Worm (Caenorhabditis elegans) whole organism, dauer: ENCODE measurements around the gene grd-4.
"Not testable (repeated sequence)": the region's sequence is repeated elsewhere in the genome, so short reads cannot be mapped to it uniquely, and the experiment has no call there.

Source experiments
- unc-62 ChIP-seq: sonication (generic microtip); optimal IDR thresholded peaks from 2 replicates; lab custom pipeline; 2017; ENCODE audit warnings: missing biosample characterization, missing genetic modification reagents, missing genetic modification characterization

Gene grd-4

DNA sequence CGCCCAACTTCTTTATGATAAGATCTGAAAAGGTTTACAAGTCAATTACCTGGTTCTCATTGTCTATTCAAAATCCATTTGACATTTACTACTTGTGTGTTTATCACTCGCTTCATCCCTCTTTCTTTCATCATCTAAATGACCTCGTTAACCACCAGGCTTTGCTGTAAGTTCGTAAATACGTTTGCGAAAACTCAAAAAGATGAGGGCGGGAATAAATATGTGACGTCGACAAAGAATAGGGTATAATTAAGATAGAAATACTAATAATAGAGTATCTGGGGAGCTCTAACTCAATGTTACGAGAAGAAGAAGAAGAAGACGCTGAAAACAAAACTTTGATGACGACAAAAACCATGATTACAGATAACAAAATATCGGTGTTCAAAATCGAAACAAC lies 11.6 kb upstream of the grd-4 start:
- TF ChIP-seq unc-62 (GFP tag; lab: Kevin White, UChicago), result no peak

DNA sequence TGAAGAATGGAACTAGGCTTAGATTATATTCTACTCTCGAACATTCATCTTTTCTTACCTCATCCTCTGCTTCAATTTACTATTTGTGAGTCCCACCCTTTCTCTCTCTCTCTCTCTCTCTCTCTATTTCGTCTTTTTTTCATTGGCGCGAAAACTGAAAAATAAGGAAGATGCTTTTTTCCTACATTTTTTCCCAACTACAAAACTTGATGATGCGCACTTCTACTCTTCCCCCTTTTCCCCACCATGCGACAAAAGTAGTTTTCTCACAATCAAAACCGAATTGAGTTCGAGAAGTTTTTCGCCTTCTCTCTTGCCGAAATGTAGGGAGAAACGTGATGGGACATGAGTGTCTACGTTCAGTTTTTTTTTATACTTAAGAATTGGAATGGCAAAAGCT lies 11.1 kb upstream of the grd-4 start:
- TF ChIP-seq unc-62 (GFP tag; lab: Kevin White, UChicago), result no peak

DNA sequence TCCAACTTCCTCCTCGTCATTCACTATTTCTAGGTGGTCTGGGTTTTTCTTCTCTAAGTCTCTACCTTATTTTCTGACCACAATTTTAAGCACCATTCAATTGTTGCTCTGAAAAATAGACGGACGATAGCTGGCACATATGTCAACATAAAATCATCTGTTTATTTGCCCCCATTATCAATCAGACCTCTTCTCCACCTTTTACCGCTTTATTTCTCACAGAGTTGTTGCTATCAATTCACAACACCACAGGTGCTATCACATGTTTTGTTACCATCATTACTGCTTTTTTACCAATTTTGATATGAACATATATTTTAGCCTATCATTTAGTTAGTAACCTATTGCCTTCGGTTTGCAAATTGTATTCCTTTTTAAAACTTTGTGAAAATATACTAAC lies 8.3 kb upstream of the grd-4 start:
- TF ChIP-seq unc-62 (GFP tag; lab: Kevin White, UChicago), result no peak

DNA sequence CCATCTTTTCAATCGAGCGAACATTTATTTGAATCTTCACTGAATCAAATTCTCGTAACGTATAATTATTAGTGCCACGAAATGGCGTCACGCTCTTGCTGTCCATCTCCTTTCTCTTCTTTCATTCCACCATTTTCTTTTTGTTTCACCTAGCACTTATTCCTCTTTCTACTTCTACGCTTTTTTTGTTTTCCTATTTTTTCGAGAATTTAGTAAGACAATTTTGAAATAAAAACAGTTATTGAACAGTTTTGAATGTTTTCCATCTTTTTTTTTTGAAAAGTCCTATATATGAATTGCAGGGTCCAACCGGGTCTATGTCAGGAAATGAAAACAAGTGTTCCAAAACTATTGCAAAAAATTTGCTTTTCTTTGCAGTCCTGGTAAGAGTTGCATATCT lies 6.0 kb upstream of the grd-4 start, which contains the start of gene T01B10.5:
TSS of gene T01B10.5 (plus strand) at position 301 of the 400 bp plus-strand sequence.
- no peak for TF ChIP-seq unc-62 (GFP tag; lab: Kevin White, UChicago)

DNA sequence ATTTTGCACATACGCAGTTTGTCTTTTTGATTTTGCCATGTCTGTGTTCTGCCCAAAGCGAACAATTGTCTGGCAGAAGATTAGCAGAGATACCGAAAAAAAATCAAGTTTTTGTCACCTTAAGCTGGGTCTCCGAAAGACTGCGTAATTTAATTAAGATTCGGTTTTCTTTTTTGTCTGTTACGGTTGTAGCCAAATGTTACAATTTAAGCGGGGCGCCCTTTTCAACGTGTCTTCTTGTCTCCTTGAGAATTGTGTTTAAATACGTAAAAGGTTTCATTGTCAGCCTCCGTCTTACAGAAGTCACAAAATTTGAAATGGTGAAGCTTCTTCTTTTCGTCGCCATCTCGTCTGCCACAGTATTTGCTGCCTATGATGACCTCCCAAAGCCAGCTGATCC lies 1.3 kb upstream of the grd-4 start, which contains the start of gene grd-14:
TSS of gene grd-14 (plus strand) at position 301 of the 400 bp plus-strand sequence.
- no peak for TF ChIP-seq unc-62 (GFP tag; lab: Kevin White, UChicago)

DNA sequence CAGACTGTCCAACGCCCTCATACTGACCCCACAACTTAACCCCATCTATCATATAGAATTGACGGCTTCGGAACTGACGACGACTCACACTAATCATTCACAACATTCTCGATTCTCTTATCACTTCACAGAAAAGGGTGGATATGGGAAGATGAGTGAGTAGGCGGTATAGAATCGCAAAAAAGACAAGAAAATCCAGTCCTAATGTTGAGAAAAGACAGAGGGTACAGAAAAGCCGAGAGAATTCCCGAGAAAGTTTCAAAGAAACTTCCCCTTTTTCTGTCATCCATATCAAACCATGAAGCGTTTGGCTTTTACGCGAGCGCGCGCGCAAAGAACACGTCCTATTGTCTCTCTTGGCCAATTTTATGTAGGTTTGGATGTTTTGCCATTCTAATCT lies 3.2 kb downstream of the grd-4 start:
- no peak for TF ChIP-seq unc-62 (GFP tag; lab: Kevin White, UChicago)

DNA sequence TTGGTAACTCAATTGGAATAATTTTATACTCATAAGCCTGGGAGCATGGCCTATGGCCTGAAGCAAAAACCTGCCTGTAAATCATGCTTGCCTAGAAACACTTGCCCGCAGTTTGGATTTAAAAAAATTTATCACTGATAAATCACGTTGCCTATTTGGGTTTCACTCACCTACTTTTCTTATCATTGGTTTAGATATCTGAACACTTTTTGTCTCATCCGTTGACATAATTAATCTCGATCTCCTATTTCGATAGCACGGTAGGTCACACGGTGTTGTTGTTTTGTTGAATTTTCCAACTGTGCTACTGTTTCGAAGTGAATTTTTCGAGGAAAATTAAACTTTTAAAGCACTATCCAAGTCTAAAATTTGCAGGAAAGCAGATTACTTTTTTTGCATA lies 6.0 kb downstream of the grd-4 start:
- no peak for TF ChIP-seq unc-62 (GFP tag; lab: Kevin White, UChicago)

DNA sequence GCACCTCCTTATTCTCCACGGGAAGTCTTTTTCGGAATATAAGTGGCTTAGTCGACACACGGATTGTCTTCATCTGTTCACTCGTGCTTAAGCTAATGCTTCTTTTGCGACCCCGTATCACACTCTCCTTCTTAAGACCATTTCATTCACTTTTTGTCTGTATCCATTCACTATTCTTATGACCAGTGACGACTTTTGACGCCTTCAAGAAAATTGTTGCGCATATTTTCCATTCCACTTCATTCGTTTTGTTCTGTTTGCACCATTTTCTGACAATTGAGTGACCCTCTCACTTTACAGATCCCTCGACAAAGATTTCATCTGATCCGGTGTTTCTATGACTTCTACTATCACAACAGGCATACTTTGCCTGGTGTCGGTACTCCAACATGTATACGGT lies 6.6 kb downstream of the grd-4 start, which contains the start of gene H03E18.1:
TSS of gene H03E18.1 (plus strand) at position 301 of the 400 bp plus-strand sequence.
- TF ChIP-seq unc-62 (GFP tag; lab: Kevin White, UChicago), result no peak

DNA sequence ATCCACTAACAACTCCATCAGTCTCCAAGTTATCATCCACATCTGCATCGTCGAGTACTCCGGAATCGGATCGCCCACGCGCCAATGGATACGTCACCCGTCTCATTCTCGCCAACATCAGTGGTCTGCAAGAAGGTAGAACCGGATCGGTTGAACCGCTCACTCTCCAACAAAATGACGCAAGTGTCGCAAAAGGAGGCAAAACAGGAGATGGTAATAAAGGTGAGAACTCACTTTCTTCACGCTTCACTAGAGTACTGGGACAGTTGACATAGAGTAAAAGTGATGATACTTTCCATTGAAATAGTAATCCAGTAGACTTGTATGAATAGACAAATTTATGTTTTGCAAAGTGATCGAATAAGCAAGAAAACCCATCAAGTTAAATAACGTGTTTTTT lies 8.1 kb downstream of the grd-4 start:
- TF ChIP-seq unc-62 (GFP tag; lab: Kevin White, UChicago), result no peak

DNA sequence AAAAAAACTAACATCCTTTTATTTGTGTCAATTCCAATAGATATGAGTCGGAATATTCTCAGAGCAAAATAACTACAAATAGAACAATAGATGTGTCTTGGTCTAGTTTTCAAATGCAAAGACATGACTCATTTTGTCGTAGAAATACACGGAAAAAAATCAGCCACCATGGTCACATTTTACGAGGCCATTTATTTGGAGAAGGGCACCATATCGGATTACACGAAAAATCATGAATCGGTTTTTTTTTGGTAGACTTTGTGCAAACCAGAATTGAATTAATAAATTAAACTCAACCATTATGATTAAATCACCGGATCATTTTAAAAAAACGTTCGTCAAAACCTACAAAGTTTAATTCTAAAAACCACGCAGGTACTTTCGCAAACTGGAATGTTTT lies 19.4 kb downstream of the grd-4 start, which contains the start of gene H03E18.2:
TSS of gene H03E18.2 (minus strand) at position 101 of the 400 bp plus-strand sequence.
- no peak for TF ChIP-seq unc-62 (GFP tag; lab: Kevin White, UChicago)

DNA sequence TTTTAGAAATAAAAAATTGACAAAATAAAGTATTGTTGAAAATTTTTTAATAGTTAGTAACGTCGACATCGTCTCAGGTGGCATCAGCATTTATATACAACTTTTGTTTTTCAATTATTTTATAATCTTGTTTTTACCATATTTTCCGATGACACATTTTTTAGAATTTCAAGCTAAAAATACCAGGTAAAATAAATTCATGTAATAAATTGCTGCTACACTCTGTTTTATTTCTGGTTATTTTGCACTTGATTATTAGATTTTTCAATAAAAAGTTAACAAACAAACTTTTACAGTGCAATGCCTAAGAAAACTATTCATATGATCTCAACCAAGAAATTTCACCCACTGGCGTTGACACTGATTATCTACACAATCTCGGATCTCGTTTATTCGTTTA lies 20.6 kb downstream of the grd-4 start, which contains the start of gene C03G5.14:
TSS of gene C03G5.14 (plus strand) at position 301 of the 400 bp plus-strand sequence.
- TF ChIP-seq unc-62 (GFP tag; lab: Kevin White, UChicago), result no peak

DNA sequence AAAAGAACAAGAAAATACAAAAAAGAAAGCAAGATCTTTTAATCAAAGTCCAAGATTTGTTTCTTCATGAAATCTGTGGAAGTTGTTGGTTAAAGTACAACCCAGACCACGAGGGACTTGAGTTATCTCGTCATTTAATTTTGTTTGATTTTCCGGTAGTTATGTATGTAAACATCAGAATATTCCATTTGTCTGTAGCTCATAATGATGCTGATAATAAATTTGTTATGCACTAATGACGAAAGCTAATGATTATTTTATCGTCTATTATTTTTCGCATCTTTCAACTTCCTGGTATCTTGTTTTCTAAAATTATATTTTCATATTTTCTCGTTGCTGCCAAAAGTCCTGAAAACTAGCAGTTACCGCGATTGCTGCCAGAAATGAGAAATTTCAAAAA lies 22.0 kb downstream of the grd-4 start:
- TF ChIP-seq unc-62 (GFP tag; lab: Kevin White, UChicago), result no peak

DNA sequence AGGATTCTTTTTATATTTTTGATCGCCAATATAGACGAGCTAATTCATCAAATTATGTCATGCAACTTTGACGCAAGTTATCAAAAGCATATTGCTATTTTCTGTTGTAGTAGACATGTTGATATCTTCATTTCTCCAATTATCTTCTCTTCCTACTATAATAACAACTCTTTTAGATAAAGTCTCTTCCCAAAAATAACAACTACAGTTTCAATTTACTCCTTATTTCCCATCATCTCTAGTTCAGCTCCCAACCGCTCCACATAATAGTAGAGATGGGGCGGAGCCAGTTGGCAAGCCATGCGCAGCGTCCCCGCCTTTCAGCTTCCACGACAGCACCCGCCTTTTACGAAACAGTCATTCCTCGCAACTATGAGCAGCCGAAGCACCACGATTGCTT lies 26.9 kb downstream of the grd-4 start, which contains the start of gene flp-5:
TSS of gene flp-5 (plus strand) at position 301 of the 400 bp plus-strand sequence.
- TF ChIP-seq unc-62 (GFP tag; lab: Kevin White, UChicago), result no peak

DNA sequence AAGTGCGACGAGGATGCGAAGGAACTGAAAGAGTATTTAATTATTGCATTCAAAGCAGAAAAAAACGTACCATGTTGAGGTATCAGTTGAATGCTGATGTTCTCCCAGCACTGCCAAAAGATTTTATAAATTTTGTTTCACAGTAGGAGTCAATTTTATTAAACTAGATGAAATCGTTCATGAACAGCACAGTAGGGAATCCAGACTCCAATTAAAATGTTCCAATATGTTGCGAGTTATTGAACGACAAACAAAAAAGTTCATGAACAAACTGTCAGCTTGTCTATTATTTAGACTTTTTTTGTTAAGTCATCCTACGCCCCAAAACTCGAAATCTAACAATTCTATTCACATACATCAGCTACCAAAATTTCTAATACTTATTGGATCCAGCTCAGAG lies 34.0 kb downstream of the grd-4 start, which contains the start of gene nspc-1:
TSS of gene nspc-1 (minus strand) at position 101 of the 400 bp plus-strand sequence.
- not testable (repeated sequence) for TF ChIP-seq unc-62 (GFP tag; lab: Kevin White, UChicago)

DNA sequence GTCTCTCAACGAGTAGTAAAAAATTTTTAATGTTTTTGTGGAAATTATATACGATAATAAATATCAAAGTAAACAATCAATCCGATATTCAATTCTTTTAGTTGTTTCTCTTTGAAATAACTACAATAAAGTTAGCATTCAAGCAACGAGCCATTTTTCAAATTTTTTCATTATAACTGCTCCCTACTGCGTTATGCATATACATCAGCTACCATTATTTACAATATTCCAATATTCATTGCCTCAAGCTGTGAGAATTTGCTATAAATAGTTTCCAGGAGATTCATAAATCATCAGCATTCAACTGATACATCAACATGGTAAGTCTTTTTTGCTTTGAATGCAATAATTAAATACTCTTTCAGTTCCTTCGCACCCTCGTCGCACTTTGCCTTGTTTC lies 35.8 kb downstream of the grd-4 start, which contains the start of gene nspc-3:
TSS of gene nspc-3 (plus strand) at position 301 of the 400 bp plus-strand sequence.
- TF ChIP-seq unc-62 (GFP tag; lab: Kevin White, UChicago), result no peak

DNA sequence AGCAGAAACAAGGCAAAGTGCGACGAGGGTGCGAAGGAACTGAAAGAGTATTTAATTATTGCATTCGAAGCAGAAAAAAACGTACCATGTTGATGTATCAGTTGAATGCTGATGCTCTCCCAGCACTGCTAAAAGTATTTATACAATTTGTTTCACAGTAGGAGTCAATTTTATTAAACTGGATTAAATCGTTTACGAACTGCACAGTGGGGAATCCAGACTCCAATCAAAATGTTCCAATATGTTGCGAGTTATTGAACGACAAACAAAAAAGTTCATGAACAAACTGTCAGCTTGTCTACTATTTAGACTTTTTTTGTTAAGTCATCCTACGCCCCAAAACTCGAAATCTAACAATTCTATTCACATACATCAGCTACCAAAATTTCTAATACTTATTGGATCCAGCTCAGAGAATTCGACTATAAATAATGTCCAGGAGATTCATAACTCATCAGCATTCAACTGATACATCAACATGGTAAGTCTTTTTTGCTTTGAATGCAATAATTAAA lies 37.3 kb downstream of the grd-4 start, which contains the start of the genes nspc-4 and nspc-5:
TSS of gene nspc-4 (minus strand) at position 101 of the 515 bp plus-strand sequence.
TSS of gene nspc-5 (plus strand) at position 465 of the 515 bp plus-strand sequence.
- not testable (repeated sequence) for TF ChIP-seq unc-62 (GFP tag; lab: Kevin White, UChicago)

DNA sequence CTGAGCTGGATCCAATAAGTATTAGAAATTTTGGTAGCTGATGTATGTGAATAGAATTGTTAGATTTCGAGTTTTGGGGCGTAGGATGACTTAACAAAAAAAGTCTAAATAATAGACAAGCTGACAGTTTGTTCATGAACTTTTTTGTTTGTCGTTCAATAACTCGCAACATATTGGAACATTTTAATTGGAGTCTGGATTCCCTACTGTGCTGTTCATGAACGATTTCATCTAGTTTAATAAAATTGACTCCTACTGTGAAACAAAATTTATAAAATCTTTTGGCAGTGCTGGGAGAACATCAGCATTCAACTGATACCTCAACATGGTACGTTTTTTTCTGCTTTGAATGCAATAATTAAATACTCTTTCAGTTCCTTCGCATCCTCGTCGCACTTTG lies 40.5 kb downstream of the grd-4 start, which contains the start of gene nspc-7:
TSS of gene nspc-7 (plus strand) at position 301 of the 400 bp plus-strand sequence.
- TF ChIP-seq unc-62 (GFP tag; lab: Kevin White, UChicago), result not testable (repeated sequence)
